Worm (Caenorhabditis elegans) whole organism, late embryonic: ENCODE data around the gene K03H1.12.

ENCODE experiments used
- C08G9.2 ChIP-seq: sonication (generic microtip); optimal IDR thresholded peaks from 2 replicates; lab custom pipeline; 2016; ENCODE audit warnings: mild to moderate bottlenecking, missing genetic modification characterization, moderate library complexity, missing compliant biosample characterization
- C38D4.7 ChIP-seq: fragments of 200-800 bp; sonication (Bioruptor generic); optimal IDR thresholded peaks from 2 replicates; lab custom pipeline; 2018; ENCODE audit warnings: mild to moderate bottlenecking, missing genetic modification characterization, moderate library complexity, missing compliant biosample characterization
- ahr-1 ChIP-seq: sonication (generic microtip); optimal IDR thresholded peaks from 2 replicates; lab custom pipeline; 2016; ENCODE audit warnings: missing genetic modification characterization, missing compliant biosample characterization
- ceh-14 ChIP-seq: sonication (generic microtip); optimal IDR thresholded peaks from 2 replicates; lab custom pipeline; 2016; ENCODE audit warnings: missing genotype, missing genetic modification characterization, missing compliant biosample characterization
- ceh-19 ChIP-seq: fragments of 200-800 bp; sonication (Bioruptor generic); optimal IDR thresholded peaks from 2 replicates; lab custom pipeline; 2018; ENCODE audit warnings: mild to moderate bottlenecking, missing genetic modification characterization, missing compliant biosample characterization
- ceh-24 ChIP-seq: sonication (generic microtip); optimal IDR thresholded peaks from 2 replicates; lab custom pipeline; 2016; ENCODE audit warnings: mild to moderate bottlenecking, missing genetic modification characterization, missing compliant biosample characterization
- ceh-34 ChIP-seq: sonication (generic microtip); optimal IDR thresholded peaks from 2 replicates; lab custom pipeline; 2016; ENCODE audit warnings: mild to moderate bottlenecking, missing genetic modification characterization, missing compliant biosample characterization
- ceh-9 ChIP-seq: sonication (generic microtip); optimal IDR thresholded peaks from 2 replicates; lab custom pipeline; 2016; ENCODE audit warnings: mild to moderate bottlenecking, missing genetic modification characterization, inconsistent platforms, missing compliant biosample characterization
- dmd-4 ChIP-seq: sonication (generic microtip); optimal IDR thresholded peaks from 2 replicates; lab custom pipeline; 2016; ENCODE audit warnings: borderline replicate concordance, missing genetic modification characterization, missing compliant biosample characterization
- elt-4 ChIP-seq: sonication (generic microtip); optimal IDR thresholded peaks from 2 replicates; lab custom pipeline; 2016; ENCODE audit warnings: missing genetic modification characterization, missing compliant biosample characterization
- ets-4 ChIP-seq: sonication (generic microtip); optimal IDR thresholded peaks from 2 replicates; lab custom pipeline; 2016; ENCODE audit warnings: missing genetic modification characterization, missing compliant biosample characterization
- hlh-15 ChIP-seq: sonication (generic microtip); optimal IDR thresholded peaks from 2 replicates; lab custom pipeline; 2016; ENCODE audit warnings: missing genetic modification characterization, missing compliant biosample characterization
- hlh-30 ChIP-seq: sonication (generic microtip); optimal IDR thresholded peaks from 2 replicates; lab custom pipeline; 2017; ENCODE audit warnings: antibody characterized with exemption, missing genetic modification characterization, missing compliant biosample characterization; ENCODE audit not compliant: insufficient read depth
- hlh-6 ChIP-seq: sonication (generic microtip); optimal IDR thresholded peaks from 2 replicates; lab custom pipeline; 2016; ENCODE audit warnings: missing genotype, missing genetic modification characterization, missing compliant biosample characterization
- hlh-8 ChIP-seq: sonication (generic microtip); optimal IDR thresholded peaks from 2 replicates; lab custom pipeline; 2016; ENCODE audit warnings: missing genotype, missing genetic modification characterization, missing compliant biosample characterization
- mec-3 ChIP-seq: sonication (generic microtip); optimal IDR thresholded peaks from 2 replicates; lab custom pipeline; 2016; ENCODE audit warnings: borderline replicate concordance, missing genetic modification characterization, missing compliant biosample characterization
- nfya-1 ChIP-seq: sonication (generic microtip); optimal IDR thresholded peaks from 2 replicates; lab custom pipeline; 2017; ENCODE audit warnings: missing genetic modification characterization, mild to moderate bottlenecking, missing compliant biosample characterization, antibody characterized with exemption, moderate library complexity
- nhr-11 ChIP-seq: fragments of 150-350 bp; optimal IDR thresholded peaks from 2 replicates; lab custom pipeline; 2014; ENCODE audit warnings: missing biosample characterization, missing genetic modification characterization
- npax-4 ChIP-seq: sonication (generic microtip); optimal IDR thresholded peaks from 2 replicates; lab custom pipeline; 2016; ENCODE audit warnings: missing genetic modification characterization, missing compliant biosample characterization
- odd-2 ChIP-seq: sonication (generic microtip); optimal IDR thresholded peaks from 2 replicates; lab custom pipeline; 2017; ENCODE audit warnings: antibody characterized with exemption, mild to moderate bottlenecking, missing genetic modification characterization, missing compliant biosample characterization
- pag-3 ChIP-seq: sonication (generic microtip); optimal IDR thresholded peaks from 2 replicates; lab custom pipeline; 2016; ENCODE audit warnings: missing compliant biosample characterization, missing genetic modification characterization, borderline replicate concordance
- pat-9 ChIP-seq: fragments of 200-800 bp; sonication (Bioruptor generic); optimal IDR thresholded peaks from 2 replicates; lab custom pipeline; 2018; ENCODE audit warnings: mild to moderate bottlenecking, missing genetic modification characterization, moderate library complexity, missing compliant biosample characterization
- pha-2 ChIP-seq: sonication (generic microtip); optimal IDR thresholded peaks from 2 replicates; lab custom pipeline; 2017; ENCODE audit warnings: mild to moderate bottlenecking, missing genetic modification characterization, missing compliant biosample characterization
- pqm-1 ChIP-seq: sonication (generic microtip); optimal IDR thresholded peaks from 2 replicates; lab custom pipeline; 2016; ENCODE audit warnings: missing genetic modification characterization, missing compliant biosample characterization
- pros-1 ChIP-seq: fragments of 150-350 bp; optimal IDR thresholded peaks from 2 replicates; lab custom pipeline; 2014; ENCODE audit warnings: missing biosample characterization, missing genetic modification reagents, missing genetic modification characterization
- ref-2 ChIP-seq: sonication (generic microtip); optimal IDR thresholded peaks from 2 replicates; lab custom pipeline; 2016; ENCODE audit warnings: missing genetic modification characterization, missing compliant biosample characterization
- sdc-2 ChIP-seq: sonication (generic microtip); optimal IDR thresholded peaks from 2 replicates; lab custom pipeline; 2016; ENCODE audit warnings: missing genotype, missing genetic modification characterization, missing compliant biosample characterization
- sox-2 ChIP-seq: fragments of 200-800 bp; sonication (Bioruptor generic); IDR thresholded peaks from 2 replicates; pipeline ENCODE4 v1.3.6; 2022; ENCODE audit warnings: missing genetic modification reagents, missing genetic modification characterization, missing compliant biosample characterization
- sox-4 ChIP-seq: sonication (generic microtip); optimal IDR thresholded peaks from 2 replicates; lab custom pipeline; 2017; ENCODE audit warnings: mild to moderate bottlenecking, missing genetic modification characterization, inconsistent platforms, missing compliant biosample characterization
- tbx-2 ChIP-seq: sonication (generic microtip); optimal IDR thresholded peaks from 2 replicates; lab custom pipeline; 2016; ENCODE audit warnings: missing genetic modification characterization, missing compliant biosample characterization
- ttx-3 ChIP-seq: sonication (generic microtip); optimal IDR thresholded peaks from 2 replicates; lab custom pipeline; 2016; ENCODE audit warnings: missing genetic modification reagents, missing genetic modification characterization, missing compliant biosample characterization
- unc-55 ChIP-seq: sonication (generic microtip); optimal IDR thresholded peaks from 2 replicates; lab custom pipeline; 2017; ENCODE audit warnings: missing biosample characterization, missing genetic modification reagents, missing genetic modification characterization
- unc-86 ChIP-seq: sonication (generic microtip); optimal IDR thresholded peaks from 2 replicates; lab custom pipeline; 2016; ENCODE audit warnings: missing genetic modification characterization, missing compliant biosample characterization
- zip-5 ChIP-seq: sonication (generic microtip); optimal IDR thresholded peaks from 2 replicates; lab custom pipeline; 2016; ENCODE audit warnings: missing genetic modification characterization, missing compliant biosample characterization

Gene K03H1.12

ce11 chrIII:9956665-9957401 lies 15.4 kb downstream of the K03H1.12 start, which contains the start of gene alx-1:
Gene alx-1, plus strand, starts transcription at chrIII:9957351.
- no peak for TF ChIP-seq pros-1 (tag; lab: Kevin White, UChicago)
- TF ChIP-seq pag-3 (tag; lab: Kevin White, UChicago), result no peak
- TF ChIP-seq hlh-8 (tag; lab: Kevin White, UChicago), result no peak
- TF ChIP-seq ahr-1 (tag; lab: Kevin White, UChicago), result no peak
- TF ChIP-seq nfya-1 (tag; lab: Kevin White, UChicago), result no peak
- TF ChIP-seq nhr-11 (tag; lab: Kevin White, UChicago), result no peak
- no peak for TF ChIP-seq odd-2 (tag; lab: Kevin White, UChicago)
- TF ChIP-seq hlh-6 (tag; lab: Kevin White, UChicago), result no peak
- TF ChIP-seq ceh-34 (tag; lab: Kevin White, UChicago), result no peak
- no peak for TF ChIP-seq hlh-30
- no peak for TF ChIP-seq sdc-2 (tag; lab: Kevin White, UChicago)
- TF ChIP-seq tbx-2 (tag; lab: Kevin White, UChicago), result no peak
- TF ChIP-seq C38D4.7 (GFP tag; lab: Kevin White, UChicago), result no peak
- no peak for TF ChIP-seq hlh-15
- no peak for TF ChIP-seq unc-86 (tag; lab: Kevin White, UChicago)
- no peak for TF ChIP-seq elt-4 (tag; lab: Kevin White, UChicago)
- no peak for TF ChIP-seq ets-4 (tag; lab: Kevin White, UChicago)
- TF ChIP-seq mec-3 (tag; lab: Kevin White, UChicago), result no peak
- TF ChIP-seq pqm-1 (tag; lab: Kevin White, UChicago), result no peak
- no peak for TF ChIP-seq ceh-9 (tag; lab: Kevin White, UChicago)

- TF ChIP-seq C38D4.7 (GFP tag; lab: Kevin White, UChicago) (no peak), ref-2 (tag; lab: Kevin White, UChicago) (no peak), unc-55 (GFP tag; lab: Kevin White, UChicago) (no peak), tbx-2 (tag; lab: Kevin White, UChicago) (no peak), mec-3 (tag; lab: Kevin White, UChicago) (no peak), C08G9.2 (tag; lab: Kevin White, UChicago) (no peak), ceh-14 (tag; lab: Kevin White, UChicago) (no peak), ceh-19 (no peak), ceh-24 (no peak), sox-4 (tag; lab: Kevin White, UChicago) (no peak), ets-4 (tag; lab: Kevin White, UChicago) (no peak), pha-2 (tag; lab: Kevin White, UChicago) (no peak), nhr-11 (tag; lab: Kevin White, UChicago) (no peak), pat-9 (tag; lab: Kevin White, UChicago) (no peak), nfya-1 (tag; lab: Kevin White, UChicago) (no peak), sox-2 (GFP tag; lab: Robert Waterston, UW) (no peak)
Measured at ce11 chrIII:9963447-9963846, 22.0 kb downstream of the K03H1.12 start.

DNA sequence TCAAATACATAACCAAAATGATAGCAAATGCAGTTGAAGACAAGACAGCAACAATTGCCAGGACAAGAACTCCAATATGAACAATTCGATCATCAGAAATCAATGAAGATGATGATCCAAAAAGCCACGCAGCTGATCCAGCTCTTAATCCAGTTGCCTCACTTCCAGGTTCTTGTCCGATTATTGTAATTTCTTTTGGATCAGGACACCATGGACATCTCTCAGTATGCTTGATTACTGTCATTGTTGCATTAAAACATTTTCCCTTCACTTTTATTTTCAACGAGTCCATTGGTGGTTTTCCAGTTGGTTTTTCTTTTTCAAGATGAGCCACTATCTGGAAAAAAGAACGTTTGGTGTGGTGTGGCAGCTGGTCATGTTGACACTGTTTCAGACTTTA lies 23.0 kb downstream of the K03H1.12 start:
- TF ChIP-seq tbx-2 (tag; lab: Kevin White, UChicago) (no peak), ttx-3 (no peak), zip-5 (no peak), dmd-4 (no peak), npax-4 (tag; lab: Kevin White, UChicago) (no peak), C38D4.7 (GFP tag; lab: Kevin White, UChicago) (no peak), odd-2 (tag; lab: Kevin White, UChicago) (no peak), ceh-34 (tag; lab: Kevin White, UChicago) (no peak), hlh-15 (no peak), sdc-2 (tag; lab: Kevin White, UChicago) (no peak), ets-4 (tag; lab: Kevin White, UChicago) (no peak)
